Worm (Caenorhabditis elegans) whole organism, midembryonic: Measurements from ENCODE around the gene fbxc-52.

Source experiments
- T22C8.4 ChIP-seq: fragments of 200-800 bp; sonication (Bioruptor generic); IDR thresholded peaks from 2 replicates; pipeline ENCODE4 v1.3.6; 2022; ENCODE audit warnings: missing genetic modification characterization, missing compliant biosample characterization
- cog-1 ChIP-seq: sonication (generic microtip); optimal IDR thresholded peaks from 2 replicates; lab custom pipeline; 2016; ENCODE audit warnings: missing genetic modification characterization, missing compliant biosample characterization
- flt-1 ChIP-seq: fragments of 200-800 bp; sonication (Bioruptor generic); IDR thresholded peaks from 2 replicates; pipeline ENCODE4 v1.3.6; 2022; ENCODE audit warnings: missing genetic modification characterization, missing compliant biosample characterization
- klf-2 ChIP-seq: fragments of 200-800 bp; sonication (Bioruptor generic); conservative IDR thresholded peaks from 2 replicates; pipeline ENCODE4 v1.3.6; 2022; ENCODE audit warnings: missing genetic modification reagents, missing genetic modification characterization, missing compliant biosample characterization
- med-1 ChIP-seq: sonication (generic microtip); optimal IDR thresholded peaks from 2 replicates; lab custom pipeline; 2017; ENCODE audit warnings: missing genetic modification characterization, mild to moderate bottlenecking, missing compliant biosample characterization, antibody characterized with exemption, missing genetic modification reagents; ENCODE audit not compliant: insufficient read depth
- ref-1 ChIP-seq: fragments of 200-800 bp; sonication (Bioruptor generic); conservative IDR thresholded peaks from 2 replicates; pipeline ENCODE4 v1.3.6; 2022; ENCODE audit warnings: missing genetic modification reagents, missing genetic modification characterization, missing compliant biosample characterization
- tab-1 ChIP-seq: fragments of 200-800 bp; sonication (Bioruptor generic); IDR thresholded peaks from 2 replicates; pipeline ENCODE4 v1.3.6; 2022; ENCODE audit warnings: missing genetic modification characterization, missing compliant biosample characterization
- ztf-23 ChIP-seq: fragments of 200-800 bp; sonication (Bioruptor generic); IDR thresholded peaks from 2 replicates; pipeline ENCODE4 v1.3.6; 2022; ENCODE audit warnings: missing genetic modification reagents, missing genetic modification characterization, missing compliant biosample characterization
- ztf-29 ChIP-seq: fragments of 200-800 bp; sonication (Bioruptor generic); IDR thresholded peaks from 2 replicates; pipeline ENCODE4 v1.3.6; 2022; ENCODE audit warnings: missing genetic modification reagents, missing genetic modification characterization, missing compliant biosample characterization

The fbxc-52 gene

DNA sequence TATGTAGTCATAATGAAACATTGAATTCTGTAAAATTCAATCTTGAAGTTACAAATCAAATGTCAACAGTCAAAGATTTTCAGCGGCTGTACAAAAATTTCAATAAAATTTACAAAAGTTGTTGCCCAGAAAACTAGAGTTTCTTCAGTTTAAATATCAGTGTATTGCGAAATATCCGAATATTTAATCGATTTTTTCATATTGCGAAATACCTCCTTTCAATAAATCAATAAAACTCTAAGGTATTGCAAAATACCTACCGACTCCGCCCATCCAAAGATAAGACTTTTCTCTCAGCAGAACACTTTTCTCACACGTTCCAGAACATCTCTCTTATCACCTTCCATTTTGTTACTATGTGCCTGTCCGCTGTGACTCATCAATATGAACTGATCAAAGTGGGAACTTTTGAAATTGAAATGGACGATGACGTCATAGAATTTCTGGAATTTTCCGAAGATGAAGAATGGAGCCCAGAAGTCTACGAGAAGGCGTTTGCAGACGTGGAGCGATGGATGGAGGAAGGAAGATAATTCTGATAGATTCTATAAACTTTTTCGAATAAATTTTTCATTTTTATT is 32.5 kb upstream of the fbxc-52 start:
- TF ChIP-seq flt-1 (no peak), ref-1 (GFP tag; lab: Robert Waterston, UW) (no peak), cog-1 (tag; lab: Kevin White, UChicago) (no peak), med-1 (GFP tag; lab: Kevin White, UChicago) (no peak), ztf-23 (GFP tag; lab: Robert Waterston, UW) (no peak), T22C8.4 (no peak), klf-2 (GFP tag; lab: Robert Waterston, UW) (no peak), ztf-29 (GFP tag; lab: Robert Waterston, UW) (no peak), tab-1 (GFP tag; lab: Robert Waterston, UW) (no peak)

DNA sequence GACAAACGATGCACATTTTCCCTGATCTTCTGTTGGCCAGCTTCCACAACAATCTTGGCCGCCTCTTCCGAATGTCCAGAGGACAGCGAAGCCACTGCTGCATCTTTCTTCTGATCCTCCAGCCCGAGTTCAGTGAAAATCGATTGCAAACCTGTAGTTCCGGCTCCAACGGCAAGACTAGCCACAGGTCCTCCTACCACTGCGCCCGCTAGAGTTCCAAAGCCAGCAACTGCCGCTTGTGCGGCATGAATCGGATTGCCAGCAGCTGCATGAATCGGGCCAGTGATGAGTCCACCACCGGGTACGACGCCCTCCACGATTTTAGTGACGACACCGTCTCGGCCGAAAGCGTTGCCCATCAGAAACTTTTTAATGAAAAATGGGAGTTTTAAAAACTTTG is 28.7 kb upstream of the fbxc-52 start, which contains the start of gene ifas-1:
Gene ifas-1, minus strand, starts transcription at position 387 of the 400 bp plus-strand sequence.
- TF ChIP-seq ztf-23 (GFP tag; lab: Robert Waterston, UW), result no peak
- TF ChIP-seq T22C8.4, result no peak
- no peak for TF ChIP-seq ztf-29 (GFP tag; lab: Robert Waterston, UW)
- TF ChIP-seq cog-1 (tag; lab: Kevin White, UChicago), result no peak
- TF ChIP-seq tab-1 (GFP tag; lab: Robert Waterston, UW), result no peak
- no peak for TF ChIP-seq ref-1 (GFP tag; lab: Robert Waterston, UW)
- TF ChIP-seq klf-2 (GFP tag; lab: Robert Waterston, UW), result no peak
- no peak for TF ChIP-seq flt-1
- no peak for TF ChIP-seq med-1 (GFP tag; lab: Kevin White, UChicago)

DNA sequence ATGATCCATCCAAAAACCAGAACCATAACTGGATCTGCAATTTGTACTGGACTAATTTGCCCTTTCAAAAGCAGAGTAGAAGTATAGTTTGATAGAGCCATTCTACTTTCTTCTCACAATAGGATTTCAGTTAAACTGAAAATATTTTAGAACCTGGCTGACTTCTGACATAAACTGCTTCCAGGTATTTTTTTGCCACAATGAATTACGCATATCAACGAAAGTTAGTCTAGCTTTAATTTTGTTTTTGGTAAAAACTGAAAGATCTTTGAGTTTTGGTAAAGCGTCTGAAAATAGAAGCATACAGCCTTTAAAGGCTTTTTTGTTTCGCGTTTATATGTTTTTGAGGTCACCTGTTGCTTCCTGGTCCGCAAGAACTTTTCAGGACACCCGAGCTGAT is 26.4 kb upstream of the fbxc-52 start, which contains the start of gene srx-101:
Gene srx-101, minus strand, starts transcription at position 101 of the 400 bp plus-strand sequence.
- TF ChIP-seq ref-1 (GFP tag; lab: Robert Waterston, UW) (no peak), tab-1 (GFP tag; lab: Robert Waterston, UW) (no peak), ztf-29 (GFP tag; lab: Robert Waterston, UW) (no peak), cog-1 (tag; lab: Kevin White, UChicago) (no peak), klf-2 (GFP tag; lab: Robert Waterston, UW) (no peak), T22C8.4 (no peak), flt-1 (no peak), ztf-23 (GFP tag; lab: Robert Waterston, UW) (no peak), med-1 (GFP tag; lab: Kevin White, UChicago) (no peak)

DNA sequence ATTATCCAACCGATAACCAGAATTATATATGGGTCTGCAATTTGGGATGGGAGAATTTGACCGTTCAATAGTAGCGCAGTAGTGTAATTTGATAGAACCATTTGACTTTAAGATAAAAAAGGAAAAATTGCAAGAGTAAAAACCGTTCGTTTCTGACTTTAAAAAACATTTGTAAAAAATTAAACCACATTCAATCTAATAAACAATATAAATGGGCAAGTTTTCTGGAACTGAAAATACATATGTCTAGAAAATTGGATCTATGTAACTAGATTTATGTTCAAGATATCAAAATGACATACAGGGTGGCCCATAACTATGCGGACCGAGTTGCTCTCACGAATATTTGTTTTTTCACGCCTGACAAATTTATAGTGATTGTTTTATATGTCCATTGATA is 22.4 kb upstream of the fbxc-52 start, which contains the start of gene srx-102:
Gene srx-102, minus strand, starts transcription at position 101 of the 400 bp plus-strand sequence.
- TF ChIP-seq ztf-29 (GFP tag; lab: Robert Waterston, UW), result no peak
- TF ChIP-seq tab-1 (GFP tag; lab: Robert Waterston, UW), result no peak
- TF ChIP-seq klf-2 (GFP tag; lab: Robert Waterston, UW), result no peak
- no peak for TF ChIP-seq ref-1 (GFP tag; lab: Robert Waterston, UW)
- no peak for TF ChIP-seq T22C8.4
- no peak for TF ChIP-seq cog-1 (tag; lab: Kevin White, UChicago)
- TF ChIP-seq ztf-23 (GFP tag; lab: Robert Waterston, UW), result no peak
- TF ChIP-seq med-1 (GFP tag; lab: Kevin White, UChicago), result no peak
- TF ChIP-seq flt-1, result no peak

DNA sequence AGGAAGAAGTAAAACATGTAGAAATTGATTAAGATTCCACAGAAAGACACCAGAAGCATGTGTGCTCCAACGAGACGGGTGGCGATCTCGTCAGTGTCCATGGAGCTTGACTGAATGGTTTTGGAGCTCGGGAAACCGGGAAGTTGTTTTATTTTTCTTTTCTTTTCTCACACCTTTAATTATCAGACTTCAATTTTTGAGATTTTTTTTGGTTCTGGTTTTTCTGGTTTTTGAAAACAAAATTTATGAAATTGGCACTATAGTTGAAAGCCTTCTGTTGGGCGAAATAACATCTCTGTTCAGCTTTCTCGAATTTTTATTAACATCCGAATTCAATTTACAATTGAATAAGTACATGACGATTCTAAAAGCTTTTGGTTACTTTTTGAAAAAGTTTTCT is 17.5 kb upstream of the fbxc-52 start, which contains the start of gene srx-104:
Gene srx-104, minus strand, starts transcription at position 101 of the 400 bp plus-strand sequence.
- TF ChIP-seq ztf-23 (GFP tag; lab: Robert Waterston, UW), result no peak
- TF ChIP-seq ref-1 (GFP tag; lab: Robert Waterston, UW), result no peak
- no peak for TF ChIP-seq med-1 (GFP tag; lab: Kevin White, UChicago)
- TF ChIP-seq flt-1, result no peak
- no peak for TF ChIP-seq cog-1 (tag; lab: Kevin White, UChicago)
- TF ChIP-seq klf-2 (GFP tag; lab: Robert Waterston, UW), result no peak
- TF ChIP-seq tab-1 (GFP tag; lab: Robert Waterston, UW), result no peak
- TF ChIP-seq T22C8.4, result no peak
- TF ChIP-seq ztf-29 (GFP tag; lab: Robert Waterston, UW), result no peak

DNA sequence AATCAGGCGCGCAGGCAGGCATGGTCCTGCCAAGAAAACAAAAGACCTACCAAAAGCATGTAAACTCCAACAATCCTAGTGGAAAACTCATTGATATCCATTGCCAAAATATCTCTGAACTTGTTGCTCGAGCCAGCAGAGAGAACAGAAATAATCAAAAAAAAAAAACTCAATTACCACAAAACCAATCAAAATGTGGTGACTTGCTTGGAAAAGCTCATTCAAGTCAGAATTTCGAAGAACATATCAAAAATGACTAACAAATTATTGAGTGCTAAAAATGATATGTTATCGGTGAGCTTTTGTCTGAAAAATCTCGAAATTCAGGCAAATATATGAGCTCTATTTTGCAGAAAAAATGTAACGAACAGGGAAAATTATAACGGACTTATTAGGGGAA is 15.8 kb upstream of the fbxc-52 start, which contains the start of gene srx-105:
Gene srx-105, minus strand, starts transcription at position 101 of the 400 bp plus-strand sequence.
- TF ChIP-seq ztf-29 (GFP tag; lab: Robert Waterston, UW) (no peak), T22C8.4 (no peak), ztf-23 (GFP tag; lab: Robert Waterston, UW) (no peak), flt-1 (no peak), klf-2 (GFP tag; lab: Robert Waterston, UW) (no peak), ref-1 (GFP tag; lab: Robert Waterston, UW) (no peak), tab-1 (GFP tag; lab: Robert Waterston, UW) (no peak), med-1 (GFP tag; lab: Kevin White, UChicago) (no peak), cog-1 (tag; lab: Kevin White, UChicago) (no peak)

DNA sequence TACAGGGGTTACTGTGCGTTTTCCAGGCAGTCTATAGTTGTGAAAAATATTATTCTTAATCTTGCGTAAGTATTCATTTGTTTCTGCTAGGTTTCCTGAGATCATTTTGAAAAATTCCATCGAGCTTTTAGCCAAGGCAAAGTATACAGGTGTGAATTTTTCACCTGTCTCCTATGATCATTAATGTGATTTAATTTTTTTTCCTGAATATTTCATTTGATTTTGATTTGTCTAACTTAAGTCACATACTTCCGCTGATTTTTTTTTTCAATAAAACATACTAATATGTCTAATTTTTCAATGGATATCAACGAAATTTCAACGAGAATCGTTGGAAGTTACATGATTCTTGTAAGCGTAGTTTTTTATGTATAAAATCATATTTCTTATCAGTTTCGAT is 11.7 kb upstream of the fbxc-52 start, which contains the start of gene srx-108:
Gene srx-108, plus strand, starts transcription at position 301 of the 400 bp plus-strand sequence.
- TF ChIP-seq tab-1 (GFP tag; lab: Robert Waterston, UW) (no peak), med-1 (GFP tag; lab: Kevin White, UChicago) (no peak), cog-1 (tag; lab: Kevin White, UChicago) (no peak), ztf-29 (GFP tag; lab: Robert Waterston, UW) (no peak), flt-1 (no peak), T22C8.4 (no peak), ztf-23 (GFP tag; lab: Robert Waterston, UW) (no peak), ref-1 (GFP tag; lab: Robert Waterston, UW) (no peak), klf-2 (GFP tag; lab: Robert Waterston, UW) (no peak)

DNA sequence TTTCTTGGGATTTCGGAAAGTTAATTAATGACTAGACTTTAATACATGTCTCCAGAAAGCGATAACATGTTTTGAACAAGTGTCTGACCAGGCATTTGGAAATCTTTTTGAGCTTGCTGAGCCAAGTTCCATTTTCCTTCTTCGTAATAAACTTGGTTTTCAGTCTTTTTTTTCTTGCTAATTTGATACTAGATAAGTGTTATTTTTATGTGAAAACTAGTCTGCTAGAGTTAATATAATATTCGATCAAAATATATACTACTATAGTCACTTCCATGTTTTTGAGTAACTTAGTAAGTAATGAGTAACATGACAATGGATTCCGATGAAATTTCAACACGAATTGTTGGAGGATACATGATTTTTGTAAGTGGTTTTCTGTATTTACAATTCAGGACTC is 7.8 kb upstream of the fbxc-52 start, which contains the start of gene srx-110:
Gene srx-110, plus strand, starts transcription at position 301 of the 400 bp plus-strand sequence.
- TF ChIP-seq ztf-23 (GFP tag; lab: Robert Waterston, UW), result no peak
- no peak for TF ChIP-seq klf-2 (GFP tag; lab: Robert Waterston, UW)
- no peak for TF ChIP-seq cog-1 (tag; lab: Kevin White, UChicago)
- no peak for TF ChIP-seq med-1 (GFP tag; lab: Kevin White, UChicago)
- no peak for TF ChIP-seq flt-1
- TF ChIP-seq ref-1 (GFP tag; lab: Robert Waterston, UW), result no peak
- TF ChIP-seq tab-1 (GFP tag; lab: Robert Waterston, UW), result no peak
- no peak for TF ChIP-seq T22C8.4
- TF ChIP-seq ztf-29 (GFP tag; lab: Robert Waterston, UW), result no peak
